Fruit fly (Drosophila melanogaster) whole organism, prepupa: ENCODE measurements around the gene CG4709.

Experiments
- Blimp-1 ChIP-seq: fragments of 200-800 bp; sonication (Bioruptor generic); optimal IDR thresholded peaks from 3 replicates; lab custom pipeline; 2017; ENCODE audit warnings: missing biosample characterization, missing genetic modification characterization, mild to moderate bottlenecking, moderate library complexity, missing genetic modification reagents
- CG10631 ChIP-seq: fragments of 200-800 bp; sonication (Bioruptor generic); optimal IDR thresholded peaks from 2 replicates; lab custom pipeline; 2016; ENCODE audit warnings: missing biosample characterization, missing genetic modification characterization
- CG11294 ChIP-seq: fragments of 200-800 bp; sonication (Bioruptor generic); IDR thresholded peaks from 2 replicates; pipeline ENCODE4 v1.3.6; 2022; ENCODE audit warnings: missing biosample characterization, missing genetic modification characterization
- CG11762 ChIP-seq: fragments of 200-800 bp; sonication (Bioruptor generic); optimal IDR thresholded peaks from 3 replicates; lab custom pipeline; 2016; ENCODE audit warnings: missing biosample characterization, missing genetic modification characterization; ENCODE audit not compliant: insufficient read depth
- CG15336 ChIP-seq: fragments of 200-800 bp; sonication (Bioruptor generic); IDR thresholded peaks from 2 replicates; pipeline ENCODE4 v1.3.6; 2022; ENCODE audit warnings: missing biosample characterization, missing genetic modification characterization
- CG1621 ChIP-seq: fragments of 200-800 bp; sonication (Bioruptor generic); optimal IDR thresholded peaks from 3 replicates; lab custom pipeline; 2018; ENCODE audit warnings: missing biosample characterization, mild to moderate bottlenecking, missing genetic modification characterization
- CG16779 ChIP-seq: fragments of 200-800 bp; sonication (Bioruptor generic); optimal IDR thresholded peaks from 3 replicates; lab custom pipeline; 2017; ENCODE audit warnings: missing biosample characterization, mild to moderate bottlenecking, missing genetic modification characterization
- CG3032 ChIP-seq: fragments of 200-800 bp; optimal IDR thresholded peaks from 2 replicates; lab custom pipeline; 2019; ENCODE audit warnings: missing biosample characterization, mild to moderate bottlenecking, missing genetic modification characterization, moderate library complexity
- CG32006 ChIP-seq: fragments of 200-800 bp; sonication (Bioruptor generic); optimal IDR thresholded peaks from 3 replicates; lab custom pipeline; 2017; ENCODE audit warnings: missing biosample characterization, mild to moderate bottlenecking, missing genetic modification characterization
- CG34406 ChIP-seq: fragments of 200-800 bp; sonication (Bioruptor generic); optimal IDR thresholded peaks from 3 replicates; lab custom pipeline; 2016; ENCODE audit warnings: missing biosample characterization, missing genetic modification characterization
- CG4318 ChIP-seq: fragments of 200-800 bp; sonication (Bioruptor generic); optimal IDR thresholded peaks from 3 replicates; lab custom pipeline; 2017; ENCODE audit warnings: missing biosample characterization, mild to moderate bottlenecking, missing genetic modification characterization
- CG6163 ChIP-seq: fragments of 200-800 bp; sonication (Bioruptor generic); IDR thresholded peaks from 3 replicates; pipeline ENCODE4 v1.3.6; 2022; ENCODE audit warnings: missing biosample characterization, missing genetic modification characterization
- CG6276 ChIP-seq: fragments of 200-800 bp; sonication (Bioruptor generic); optimal IDR thresholded peaks from 2 replicates; lab custom pipeline; 2017; ENCODE audit warnings: missing biosample characterization, mild to moderate bottlenecking, missing genetic modification characterization
- CG6792 ChIP-seq: fragments of 200-800 bp; sonication (Bioruptor generic); optimal IDR thresholded peaks from 3 replicates; lab custom pipeline; 2016; ENCODE audit warnings: missing biosample characterization, missing genetic modification characterization
- CG6808 ChIP-seq: fragments of 200-800 bp; sonication (Bioruptor generic); optimal IDR thresholded peaks from 3 replicates; lab custom pipeline; 2017; ENCODE audit warnings: missing biosample characterization, missing genetic modification characterization, mild to moderate bottlenecking, moderate library complexity, missing genetic modification reagents
- CG6854 ChIP-seq: fragments of 200-800 bp; sonication (Bioruptor generic); optimal IDR thresholded peaks from 2 replicates; lab custom pipeline; 2017; ENCODE audit warnings: missing biosample characterization, mild to moderate bottlenecking, missing genetic modification characterization
- CG8119 ChIP-seq: fragments of 200-800 bp; sonication (Bioruptor generic); IDR thresholded peaks from 3 replicates; pipeline ENCODE4 v1.3.6; 2022; ENCODE audit warnings: missing biosample characterization, missing genetic modification characterization
- CG8632 ChIP-seq: fragments of 200-800 bp; sonication (Bioruptor generic); optimal IDR thresholded peaks from 3 replicates; lab custom pipeline; 2016; ENCODE audit warnings: missing biosample characterization, missing genetic modification characterization
- Eip78C ChIP-seq: fragments of 200-800 bp; sonication (Bioruptor generic); peaks from one replicate; lab custom pipeline; 2016; ENCODE audit warnings: missing biosample characterization, missing genetic modification characterization
- Eip93F ChIP-seq: fragments of 200-800 bp; sonication (Bioruptor generic); optimal IDR thresholded peaks from 2 replicates; lab custom pipeline; 2016; ENCODE audit warnings: missing biosample characterization, mild to moderate bottlenecking, missing genetic modification characterization
- Ets21C ChIP-seq: fragments of 200-800 bp; sonication (Bioruptor generic); optimal IDR thresholded peaks from 3 replicates; lab custom pipeline; 2016; ENCODE audit warnings: missing biosample characterization, missing genetic modification characterization
- Hr38 ChIP-seq: sonication (Bioruptor generic); optimal IDR thresholded peaks from 2 replicates; lab custom pipeline; 2016; ENCODE audit warnings: missing biosample characterization, missing genetic modification characterization
- Hr39 ChIP-seq: fragments of 200-800 bp; sonication (Bioruptor generic); optimal IDR thresholded peaks from 2 replicates; lab custom pipeline; 2016; ENCODE audit warnings: missing biosample characterization, missing genetic modification characterization
- Lpt ChIP-seq: fragments of 200-800 bp; sonication (Bioruptor generic); optimal IDR thresholded peaks from 3 replicates; lab custom pipeline; 2016; ENCODE audit warnings: missing biosample characterization, missing genetic modification characterization
- Met ChIP-seq: fragments of 200-800 bp; sonication (Bioruptor generic); optimal IDR thresholded peaks from 3 replicates; lab custom pipeline; 2016; ENCODE audit warnings: missing biosample characterization, missing genetic modification characterization
- OdsH ChIP-seq: fragments of 200-800 bp; sonication (Bioruptor generic); optimal IDR thresholded peaks from 3 replicates; lab custom pipeline; 2016; ENCODE audit warnings: missing biosample characterization, missing genetic modification characterization
- Sox102F ChIP-seq: fragments of 200-800 bp; sonication (Bioruptor generic); optimal IDR thresholded peaks from 2 replicates; lab custom pipeline; 2016; ENCODE audit warnings: missing biosample characterization, mild to moderate bottlenecking, missing genetic modification characterization
- Sox15 ChIP-seq: fragments of 200-800 bp; sonication (Bioruptor generic); optimal IDR thresholded peaks from 3 replicates; lab custom pipeline; 2016; ENCODE audit warnings: missing biosample characterization, missing genetic modification characterization
- achi ChIP-seq: fragments of 200-800 bp; sonication (Bioruptor generic); optimal IDR thresholded peaks from 3 replicates; lab custom pipeline; 2016; ENCODE audit warnings: missing biosample characterization, missing genetic modification characterization
- acj6 ChIP-seq: fragments of 200-800 bp; sonication (Bioruptor generic); optimal IDR thresholded peaks from 3 replicates; lab custom pipeline; 2016; ENCODE audit warnings: missing biosample characterization, missing genetic modification characterization
- dac ChIP-seq: fragments of 200-800 bp; sonication (Bioruptor generic); optimal IDR thresholded peaks from 2 replicates; lab custom pipeline; 2017; ENCODE audit warnings: missing biosample characterization, mild to moderate bottlenecking, missing genetic modification characterization
- dsx ChIP-seq: fragments of 200-800 bp; optimal IDR thresholded peaks from 3 replicates; lab custom pipeline; 2019; ENCODE audit warnings: missing biosample characterization, mild to moderate bottlenecking, missing genetic modification characterization, moderate library complexity; ENCODE audit not compliant: poor library complexity, severe bottlenecking
- esn ChIP-seq: fragments of 200-800 bp; sonication (Bioruptor generic); optimal IDR thresholded peaks from 2 replicates; lab custom pipeline; 2016; ENCODE audit warnings: missing biosample characterization, mild to moderate bottlenecking, missing genetic modification characterization, moderate library complexity
- fd59A ChIP-seq: fragments of 200-800 bp; sonication (Bioruptor generic); optimal IDR thresholded peaks from 2 replicates; lab custom pipeline; 2017; ENCODE audit warnings: missing biosample characterization, mild to moderate bottlenecking, missing genetic modification characterization, missing genetic modification reagents
- fkh ChIP-seq: fragments of 200-800 bp; sonication (Bioruptor generic); optimal IDR thresholded peaks from 3 replicates; lab custom pipeline; 2017; ENCODE audit warnings: missing biosample characterization, mild to moderate bottlenecking, missing genetic modification characterization, moderate library complexity
- net ChIP-seq: fragments of 200-800 bp; sonication (Bioruptor generic); optimal IDR thresholded peaks from 3 replicates; lab custom pipeline; 2016; ENCODE audit warnings: missing biosample characterization, missing genetic modification characterization
- pdm3 ChIP-seq: fragments of 200-800 bp; sonication (Bioruptor generic); optimal IDR thresholded peaks from 3 replicates; lab custom pipeline; 2016; ENCODE audit warnings: missing biosample characterization, missing genetic modification characterization
- spab ChIP-seq: fragments of 200-800 bp; sonication (Bioruptor generic); optimal IDR thresholded peaks from 2 replicates; lab custom pipeline; 2017; ENCODE audit warnings: missing biosample characterization, mild to moderate bottlenecking, missing genetic modification characterization, missing genetic modification reagents
- ss ChIP-seq, 2 experiments: fragments of 200-800 bp; sonication (Bioruptor generic); optimal IDR thresholded peaks; 2 replicates in 1 of 2; 3 replicates in 1 of 2; lab custom pipeline; 2017 to 2018; ENCODE audit warnings: mild to moderate bottlenecking in 2 of 2, missing biosample characterization in 2 of 2, missing genetic modification characterization in 2 of 2, moderate library complexity in 1 of 2
- svp ChIP-seq: fragments of 200-800 bp; sonication (Bioruptor generic); peaks from one replicate; lab custom pipeline; 2016; ENCODE audit warnings: missing biosample characterization, missing genetic modification characterization
- vri ChIP-seq: fragments of 200-800 bp; sonication (Bioruptor generic); optimal IDR thresholded peaks from 3 replicates; lab custom pipeline; 2016; ENCODE audit warnings: missing biosample characterization, mild to moderate bottlenecking, missing genetic modification characterization

The CG4709 gene

dm6 chr2L:9956993-9957652 lies 3.0 kb downstream of the CG4709 start, which contains the start of the genes CG4658 and CG5846 (continued):
- TF ChIP-seq CG1621 (tag; lab: Kevin White, UChicago) (peak; percentile 82), Eip93F (no peak), CG6792 (GFP tag; lab: Kevin White, UChicago) (peak; percentile 93), fkh (GFP tag; lab: Kevin White, UChicago) (peak; percentile 91), achi (peak; percentile 93), CG11294 (peak; percentile 90), CG32006 (GFP tag; lab: Kevin White, UChicago) (peak; percentile 90), ss (GFP tag; optimal IDR thresholded peaks at IDR 0.05; lab: Kevin White, UChicago) (peak in 1 of 2 experiments; percentile 78), CG8119 (GFP tag; lab: Robert Waterston, UW) (peak; percentile 95)

dm6 chr2L:9960758-9961157 lies 6.6 kb downstream of the CG4709 start:
- no peak for TF ChIP-seq CG10631 (GFP tag; lab: Kevin White, UChicago)
- TF ChIP-seq svp (GFP tag; lab: Kevin White, UChicago): peak; percentile 95

- TF ChIP-seq esn (GFP tag; lab: Kevin White, UChicago): peak; percentile 36
- peak; percentile 50 for TF ChIP-seq CG6854 (GFP tag; lab: Kevin White, UChicago)
- TF ChIP-seq achi: peak; percentile 13
- no peak for TF ChIP-seq CG11762
- TF ChIP-seq dac: no peak
- TF ChIP-seq Blimp-1 (GFP tag; lab: Kevin White, UChicago): no peak
- TF ChIP-seq Sox102F (GFP tag; lab: Kevin White, UChicago): no peak
- TF ChIP-seq dsx (GFP tag; lab: Kevin White, UChicago): no peak
- TF ChIP-seq pdm3: peak; percentile 9
- peak; percentile 6 for TF ChIP-seq OdsH (GFP tag; lab: Kevin White, UChicago)
- TF ChIP-seq svp (GFP tag; lab: Kevin White, UChicago): peak; percentile 69
- TF ChIP-seq fd59A: no peak
- no peak for TF ChIP-seq Hr38 (GFP tag; lab: Kevin White, UChicago)
- TF ChIP-seq CG8119 (GFP tag; lab: Robert Waterston, UW): no peak
- peak; percentile 25 for TF ChIP-seq Met (GFP tag; lab: Kevin White, UChicago)
- TF ChIP-seq Eip78C: peak; percentile 72
- TF ChIP-seq vri: no peak
- no peak for TF ChIP-seq ss (GFP tag; optimal IDR thresholded peaks at IDR 0.05; lab: Kevin White, UChicago)
- TF ChIP-seq fkh (GFP tag; lab: Kevin White, UChicago): no peak
- TF ChIP-seq CG6276 (GFP tag; lab: Kevin White, UChicago): no peak
Observed at dm6 chr2L:9963603-9964042, 9.5 kb downstream of the CG4709 start, which contains the start of gene CG5850. CG5850 (minus strand) TSS chr2L:9963949.

dm6 chr2L:9966983-9967737 lies 13.0 kb downstream of the CG4709 start, which contains the start of the genes Dref and RpL13:
Dref (minus strand) TSS chr2L:9967229.
RpL13 (plus strand) TSS chr2L:9967313.
- TF ChIP-seq CG3032 (tag; lab: Kevin White, UChicago) (peak; percentile 68), CG6808 (GFP tag; lab: Kevin White, UChicago) (peak; percentile 78), net (GFP tag; lab: Kevin White, UChicago) (peak; percentile 80), svp (GFP tag; lab: Kevin White, UChicago) (peak; percentile 90), CG8632 (GFP tag; lab: Kevin White, UChicago) (peak; percentile 84), acj6 (GFP tag; lab: Kevin White, UChicago) (peak; percentile 72), Eip78C (peak; percentile 90), CG34406 (peak; percentile 79), CG16779 (tag; lab: Kevin White, UChicago) (peak; percentile 81), Met (GFP tag; lab: Kevin White, UChicago) (peak; percentile 88), CG11294 (no peak), Lpt (no peak), dac (peak; percentile 46), esn (GFP tag; lab: Kevin White, UChicago) (peak; percentile 91), spab (GFP tag; lab: Kevin White, UChicago) (no peak), CG8119 (GFP tag; lab: Robert Waterston, UW) (no peak; the same call in 1 of the 3 replicates), CG6163 (GFP tag; lab: Robert Waterston, UW) (peak; percentile 89), vri (peak; percentile 92), Sox15 (GFP tag; lab: Kevin White, UChicago) (peak; percentile 28), dsx (GFP tag; lab: Kevin White, UChicago) (peak; percentile 54), Hr39 (GFP tag; lab: Kevin White, UChicago) (peak; percentile 67), Ets21C (GFP tag; lab: Kevin White, UChicago) (peak; percentile 53), Sox102F (GFP tag; lab: Kevin White, UChicago) (peak; percentile 92), CG4318 (GFP tag; lab: Kevin White, UChicago) (no peak), CG15336 (GFP tag; lab: Robert Waterston, UW) (peak; percentile 39; the same call in 1 of the 2 replicates)
